Worm (Caenorhabditis elegans) whole organism, L2 larva: ENCODE measurements around the gene ilc-17.1.
A peak's percentile ranks its signal among the peaks of the same experiment; 100 is the strongest.

Experiments used
- F13H6.1 ChIP-seq: sonication (generic microtip); optimal IDR thresholded peaks from 2 replicates; lab custom pipeline; 2016; ENCODE audit warnings: missing genetic modification characterization, missing compliant biosample characterization
- ama-1 ChIP-seq: fragments of 150-350 bp; optimal IDR thresholded peaks from 2 replicates; lab custom pipeline; 2018; ENCODE audit warnings: inconsistent platforms
- crh-2 ChIP-seq: sonication (generic microtip); optimal IDR thresholded peaks from 2 replicates; lab custom pipeline; 2017; ENCODE audit warnings: missing biosample characterization, missing genetic modification characterization
- egl-27 ChIP-seq: sonication (generic microtip); optimal IDR thresholded peaks from 3 replicates; lab custom pipeline; 2017; ENCODE audit warnings: missing biosample characterization, missing genetic modification reagents, missing genetic modification characterization
- nhr-11 ChIP-seq: fragments of 150-350 bp; optimal IDR thresholded peaks from 2 replicates; lab custom pipeline; 2014; ENCODE audit warnings: missing biosample characterization, missing genetic modification characterization
- nhr-23 ChIP-seq: fragments of 150-350 bp; optimal IDR thresholded peaks from 2 replicates; lab custom pipeline; 2014; ENCODE audit warnings: missing biosample characterization, missing genetic modification reagents, missing genetic modification characterization
- snpc-4 ChIP-seq: fragments of 150-350 bp; optimal IDR thresholded peaks from 2 replicates; lab custom pipeline; 2014; ENCODE audit warnings: missing biosample characterization, missing genetic modification characterization
- unc-39 ChIP-seq: fragments of 150-350 bp; optimal IDR thresholded peaks from 2 replicates; lab custom pipeline; 2014; ENCODE audit warnings: missing biosample characterization, missing genetic modification characterization
- unc-62 ChIP-seq: fragments of 150-350 bp; optimal IDR thresholded peaks from 2 replicates; lab custom pipeline; 2014; ENCODE audit warnings: missing biosample characterization, missing genetic modification reagents, missing genetic modification characterization
- ztf-11 ChIP-seq: sonication (generic microtip); optimal IDR thresholded peaks from 2 replicates; lab custom pipeline; 2017; ENCODE audit warnings: missing biosample characterization, missing genetic modification characterization

ce11 chrX:12750805-12751204 lies 18.8 kb downstream of the ilc-17.1 start:
- TF ChIP-seq unc-62 (GFP tag; lab: Kevin White, UChicago) (no peak), F13H6.1 (tag; lab: Kevin White, UChicago) (peak; percentile 47), ama-1 (lab: Kevin White, UChicago) (no peak), unc-39 (tag; lab: Kevin White, UChicago) (no peak), nhr-23 (tag; lab: Kevin White, UChicago) (no peak), nhr-11 (tag; lab: Kevin White, UChicago) (no peak), ztf-11 (no peak), snpc-4 (tag; lab: Kevin White, UChicago) (no peak), crh-2 (tag; lab: Kevin White, UChicago) (no peak), egl-27 (no peak)
